Fruit fly (Drosophila melanogaster) whole organism, embryonic: ENCODE measurements around the gene CCDC53.

Experiments used
- Aef1 ChIP-seq: fragments of 200-800 bp; sonication (Bioruptor generic); IDR thresholded peaks from 3 replicates; pipeline ENCODE4 v1.3.6; 2022; ENCODE audit warnings: missing biosample characterization, missing genetic modification characterization
- Atf-2 ChIP-seq: fragments of 200-800 bp; sonication (Bioruptor generic); optimal IDR thresholded peaks from 2 replicates; lab custom pipeline; 2016; ENCODE audit warnings: missing biosample characterization, missing genetic modification characterization
- Atf6 ChIP-seq: fragments of 200-800 bp; sonication (Bioruptor generic); IDR thresholded peaks from 2 replicates; pipeline ENCODE4 v1.3.6; 2022; ENCODE audit warnings: missing biosample characterization, missing genetic modification characterization
- Awh ChIP-seq: fragments of 200-800 bp; sonication (Bioruptor generic); IDR thresholded peaks from 2 replicates; pipeline ENCODE4, ENCODE4 v1.3.6; 2022; ENCODE audit warnings: missing biosample characterization, missing genetic modification characterization
- CG10462 ChIP-seq: fragments of 200-800 bp; sonication (Bioruptor generic); optimal IDR thresholded peaks from 2 replicates; lab custom pipeline; 2016; ENCODE audit warnings: missing biosample characterization, missing genetic modification characterization
- CG11504 ChIP-seq: fragments of 200-800 bp; sonication (Bioruptor generic); optimal IDR thresholded peaks from 3 replicates; lab custom pipeline; 2019; ENCODE audit warnings: missing biosample characterization, mild to moderate bottlenecking, missing genetic modification characterization, moderate library complexity
- CG11696 ChIP-seq: fragments of 200-800 bp; sonication (Bioruptor generic); IDR thresholded peaks from 2 replicates; pipeline ENCODE4 v1.3.6; 2022; ENCODE audit warnings: missing biosample characterization, missing genetic modification characterization
- CG13123 ChIP-seq: fragments of 200-800 bp; sonication (Bioruptor generic); optimal IDR thresholded peaks from 2 replicates; lab custom pipeline; 2016; ENCODE audit warnings: missing biosample characterization, missing genetic modification characterization
- CG13287 ChIP-seq: fragments of 200-800 bp; sonication (Bioruptor generic); IDR thresholded peaks from 2 replicates; pipeline ENCODE4 v1.3.6; 2022; ENCODE audit warnings: missing biosample characterization, missing genetic modification characterization; ENCODE audit not compliant: partially characterized antibody
- CG13894 ChIP-seq: fragments of 200-800 bp; sonication (Bioruptor generic); optimal IDR thresholded peaks from 3 replicates; lab custom pipeline; 2018; ENCODE audit warnings: missing biosample characterization, mild to moderate bottlenecking, missing genetic modification characterization, moderate library complexity
- CG2120 ChIP-seq: fragments of 200-800 bp; sonication (Bioruptor generic); optimal IDR thresholded peaks from 3 replicates; lab custom pipeline; 2016; ENCODE audit warnings: missing biosample characterization, missing genetic modification characterization
- CG2712 ChIP-seq: fragments of 200-800 bp; optimal IDR thresholded peaks from 3 replicates; lab custom pipeline; 2019; ENCODE audit warnings: missing biosample characterization, mild to moderate bottlenecking, missing genetic modification characterization, moderate library complexity
- CG3065 ChIP-seq: fragments of 200-800 bp; sonication (Bioruptor generic); optimal IDR thresholded peaks from 2 replicates; lab custom pipeline; 2016; ENCODE audit warnings: missing biosample characterization, missing genetic modification characterization
- CG34376 ChIP-seq: fragments of 200-800 bp; sonication (Bioruptor generic); optimal IDR thresholded peaks from 2 replicates; lab custom pipeline; 2018; ENCODE audit warnings: missing biosample characterization, mild to moderate bottlenecking, missing genetic modification characterization
- CG3847 ChIP-seq: fragments of 200-800 bp; sonication (Bioruptor generic); IDR thresholded peaks from 2 replicates; pipeline ENCODE4 v1.3.6; 2022; ENCODE audit warnings: missing biosample characterization, missing genetic modification characterization
- CG42726 ChIP-seq: fragments of 200-800 bp; sonication (Bioruptor generic); IDR thresholded peaks from 2 replicates; pipeline ENCODE4 v1.3.6; 2022; ENCODE audit warnings: missing biosample characterization, missing genetic modification characterization; ENCODE audit not compliant: partially characterized antibody
- CG6765 ChIP-seq: fragments of 200-800 bp; sonication (Bioruptor generic); optimal IDR thresholded peaks from 3 replicates; lab custom pipeline; 2017; ENCODE audit warnings: missing biosample characterization, mild to moderate bottlenecking, missing genetic modification characterization
- CG7372 ChIP-seq: fragments of 200-800 bp; sonication (Bioruptor generic); IDR thresholded peaks from 2 replicates; pipeline ENCODE4 v1.3.6; 2022; ENCODE audit warnings: missing biosample characterization, missing genetic modification characterization
- CG7745 ChIP-seq: fragments of 200-800 bp; sonication (Bioruptor generic); optimal IDR thresholded peaks from 2 replicates; lab custom pipeline; 2018; ENCODE audit warnings: missing biosample characterization, mild to moderate bottlenecking, missing genetic modification characterization, moderate library complexity
- CG9876 ChIP-seq: fragments of 200-800 bp; sonication (Bioruptor generic); optimal IDR thresholded peaks from 2 replicates; lab custom pipeline; 2016; ENCODE audit warnings: missing biosample characterization, missing genetic modification characterization
- CG9932 ChIP-seq: fragments of 200-800 bp; sonication (Bioruptor generic); IDR thresholded peaks from 2 replicates; pipeline ENCODE4 v1.3.6; 2022; ENCODE audit warnings: missing biosample characterization, missing genetic modification characterization
- CrebB ChIP-seq: fragments of 200-800 bp; sonication (Bioruptor generic); optimal IDR thresholded peaks from 3 replicates; lab custom pipeline; 2018; ENCODE audit warnings: missing biosample characterization, mild to moderate bottlenecking, missing genetic modification characterization
- D19B ChIP-seq: fragments of 200-800 bp; sonication (Bioruptor generic); optimal IDR thresholded peaks from 2 replicates; lab custom pipeline; 2017; ENCODE audit warnings: missing biosample characterization, mild to moderate bottlenecking, missing genetic modification characterization
- Dip3 ChIP-seq: fragments of 200-800 bp; sonication (Bioruptor generic); optimal IDR thresholded peaks from 3 replicates; lab custom pipeline; 2016; ENCODE audit warnings: missing biosample characterization, missing genetic modification characterization
- Drgx ChIP-seq: fragments of 200-800 bp; sonication (Bioruptor generic); IDR thresholded peaks from 2 replicates; pipeline ENCODE4 v1.3.6; 2022; ENCODE audit warnings: missing biosample characterization, missing genetic modification characterization
- ERR ChIP-seq: fragments of 200-800 bp; sonication (Bioruptor generic); optimal IDR thresholded peaks from 2 replicates; lab custom pipeline; 2016; ENCODE audit warnings: missing biosample characterization, missing genetic modification characterization
- Fer1 ChIP-seq: fragments of 200-800 bp; sonication (Bioruptor generic); optimal IDR thresholded peaks from 2 replicates; lab custom pipeline; 2017; ENCODE audit warnings: missing biosample characterization, mild to moderate bottlenecking, missing genetic modification characterization
- HLHmδ ChIP-seq: fragments of 200-800 bp; sonication (Bioruptor generic); optimal IDR thresholded peaks from 2 replicates; lab custom pipeline; 2018; ENCODE audit warnings: missing biosample characterization, mild to moderate bottlenecking, missing genetic modification characterization, moderate library complexity
- Hr39 ChIP-seq: fragments of >200 bp; optimal IDR thresholded peaks from 2 replicates; lab custom pipeline; 2017
- Hr51 ChIP-seq, 2 experiments: fragments of 200-800 bp; sonication (Bioruptor generic); optimal IDR thresholded peaks; 2 replicates in 1 of 2; 3 replicates in 1 of 2; lab custom pipeline; 2016 to 2018; ENCODE audit warnings: missing biosample characterization in 2 of 2, missing genetic modification characterization in 2 of 2, mild to moderate bottlenecking in 1 of 2, moderate library complexity in 1 of 2
- Lim3 ChIP-seq: fragments of 200-800 bp; sonication (Bioruptor generic); IDR thresholded peaks from 2 replicates; pipeline ENCODE4 v1.3.6; 2022; ENCODE audit warnings: missing biosample characterization, missing genetic modification characterization
- Optix ChIP-seq: fragments of 200-800 bp; sonication (Bioruptor generic); IDR thresholded peaks from 3 replicates; pipeline ENCODE4 v1.3.6; 2022; ENCODE audit warnings: missing biosample characterization, missing genetic modification characterization
- Taf1 ChIP-seq: fragments of 200-800 bp; sonication (Bioruptor generic); IDR thresholded peaks from 2 replicates; pipeline ENCODE4 v1.3.6; 2022; ENCODE audit warnings: missing biosample characterization, missing genetic modification characterization
- Xrp1 ChIP-seq: fragments of 200-800 bp; sonication (Bioruptor generic); IDR thresholded peaks from 2 replicates; pipeline ENCODE4 v1.3.6; 2022; ENCODE audit warnings: missing biosample characterization, missing genetic modification characterization
- ab ChIP-seq: fragments of 200-800 bp; sonication (Bioruptor generic); optimal IDR thresholded peaks from 2 replicates; lab custom pipeline; 2016; ENCODE audit warnings: missing biosample characterization, missing genetic modification characterization
- ash1 ChIP-seq: fragments of 200-800 bp; sonication (Bioruptor generic); optimal IDR thresholded peaks from 2 replicates; lab custom pipeline; 2018; ENCODE audit warnings: missing biosample characterization, mild to moderate bottlenecking, missing genetic modification characterization
- bsh ChIP-seq, 2 experiments: fragments of 200-800 bp; sonication (Bioruptor generic); optimal IDR thresholded peaks; 2 replicates each; lab custom pipeline; 2017 to 2018; ENCODE audit warnings: mild to moderate bottlenecking in 2 of 2, missing biosample characterization in 2 of 2, missing genetic modification characterization in 2 of 2, moderate library complexity in 1 of 2
- chif ChIP-seq, 2 experiments: fragments of 200-800 bp; sonication (Bioruptor generic); optimal IDR thresholded peaks; 3 replicates each; lab custom pipeline; 2016; ENCODE audit warnings: missing biosample characterization in 2 of 2, missing genetic modification characterization in 2 of 2
- croc ChIP-seq: fragments of 200-800 bp; sonication (Bioruptor generic); conservative IDR thresholded peaks from 3 replicates; pipeline ENCODE4 v1.3.6; 2022; ENCODE audit warnings: missing biosample characterization, missing genetic modification characterization
- danr ChIP-seq: fragments of 200-800 bp; sonication (Bioruptor generic); IDR thresholded peaks from 2 replicates; pipeline ENCODE4 v1.3.6; 2022; ENCODE audit warnings: missing biosample characterization, missing genetic modification characterization
- dmrt11E ChIP-seq: fragments of 200-800 bp; sonication (Bioruptor generic); optimal IDR thresholded peaks from 3 replicates; lab custom pipeline; 2018; ENCODE audit warnings: missing biosample characterization, mild to moderate bottlenecking, missing genetic modification characterization, moderate library complexity
- dpn ChIP-seq, 2 experiments: fragments of 200-800 bp; sonication (Bioruptor generic); optimal IDR thresholded peaks; 3 replicates each; lab custom pipeline; 2016; ENCODE audit warnings: missing biosample characterization in 2 of 2, missing genetic modification characterization in 2 of 2
- fu2 ChIP-seq: fragments of 200-800 bp; sonication (Bioruptor generic); optimal IDR thresholded peaks from 2 replicates; lab custom pipeline; 2016; ENCODE audit warnings: missing biosample characterization, missing genetic modification characterization
- grau ChIP-seq: fragments of 200-800 bp; optimal IDR thresholded peaks from 3 replicates; lab custom pipeline; 2019; ENCODE audit warnings: missing biosample characterization, mild to moderate bottlenecking, missing genetic modification characterization, moderate library complexity
- ham ChIP-seq: fragments of 200-800 bp; sonication (Bioruptor generic); IDR thresholded peaks from 2 replicates; pipeline ENCODE4 v1.3.6; 2022; ENCODE audit warnings: missing biosample characterization, missing genetic modification characterization
- maf-S ChIP-seq: fragments of 200-800 bp; sonication (Bioruptor generic); optimal IDR thresholded peaks from 2 replicates; lab custom pipeline; 2016; ENCODE audit warnings: missing biosample characterization, missing genetic modification characterization
- pnt ChIP-seq: fragments of 200-800 bp; sonication (Bioruptor generic); optimal IDR thresholded peaks from 3 replicates; lab custom pipeline; 2016; ENCODE audit warnings: missing biosample characterization, missing genetic modification characterization
- seq ChIP-seq: fragments of 200-800 bp; sonication (Bioruptor generic); IDR thresholded peaks from 2 replicates; pipeline ENCODE4 v1.3.6; 2022; ENCODE audit warnings: missing biosample characterization, missing genetic modification characterization
- sug ChIP-seq: fragments of 200-800 bp; optimal IDR thresholded peaks from 2 replicates; lab custom pipeline; 2019; ENCODE audit warnings: missing biosample characterization, mild to moderate bottlenecking, missing genetic modification characterization, moderate library complexity
- vvl ChIP-seq: fragments of 200-800 bp; sonication (Bioruptor generic); IDR thresholded peaks from 2 replicates; pipeline ENCODE4 v1.3.6; 2022; ENCODE audit warnings: missing biosample characterization, missing genetic modification characterization
- zfh2 ChIP-seq: fragments of 200-800 bp; sonication (Bioruptor generic); optimal IDR thresholded peaks from 2 replicates; lab custom pipeline; 2016; ENCODE audit warnings: missing biosample characterization, missing genetic modification characterization

CCDC53 gene

dm6 chr2L:7998080-7998457 is 42.8 kb upstream of the CCDC53 start, which contains the start of gene CG7227 (continued):
- TF ChIP-seq croc (no peak), CG9876 (GFP tag; lab: Kevin White, UChicago) (no peak), Fer1 (GFP tag; lab: Kevin White, UChicago) (no peak), CG9932 (GFP tag; lab: Robert Waterston, UW) (no peak), Awh (no peak), fu2 (GFP tag; lab: Kevin White, UChicago) (no peak), CG42726 (GFP tag; lab: Robert Waterston, UW) (no peak), ERR (GFP tag; lab: Kevin White, UChicago) (no peak), Drgx (no peak), Xrp1 (GFP tag; lab: Robert Waterston, UW) (no peak), ham (GFP tag; lab: Robert Waterston, UW) (no peak), CG10462 (GFP tag; lab: Kevin White, UChicago) (no peak), Hr51 (GFP tag; optimal IDR thresholded peaks at IDR 0.05; lab: Kevin White, UChicago) (no peak), Atf6 (GFP tag; lab: Robert Waterston, UW) (0 out of 2 replicates have a peak, but pooled peaks have one; percentile 16), dmrt11E (no peak), Optix (GFP tag; lab: Robert Waterston, UW) (no peak), CG13123 (GFP tag; lab: Kevin White, UChicago) (no peak), Hr39 (lab: Kevin White, UChicago) (no peak), CG13894 (tag; lab: Kevin White, UChicago) (no peak), CG13287 (GFP tag; lab: Robert Waterston, UW) (no peak), seq (GFP tag; lab: Robert Waterston, UW) (no peak), CG2120 (GFP tag; lab: Kevin White, UChicago) (no peak), CG6765 (GFP tag; lab: Kevin White, UChicago) (no peak), ash1 (GFP tag; lab: Kevin White, UChicago) (no peak), Dip3 (no peak), sug (tag; lab: Kevin White, UChicago) (peak; percentile 37), Aef1 (GFP tag; lab: Robert Waterston, UW) (no peak), bsh (GFP tag; optimal IDR thresholded peaks at IDR 0.05; lab: Kevin White, UChicago) (no peak), HLHmδ (GFP tag; lab: Kevin White, UChicago) (peak; percentile 40), Taf1 (GFP tag; lab: Robert Waterston, UW) (no peak), CG11696 (no peak), CG34376 (GFP tag; lab: Kevin White, UChicago) (peak; percentile 71), CG2712 (no peak), ab (GFP tag; lab: Kevin White, UChicago) (no peak), chif (GFP tag; optimal IDR thresholded peaks at IDR 0.05; lab: Kevin White, UChicago) (no peak), grau (tag; lab: Kevin White, UChicago) (no peak), CG11504 (tag; lab: Kevin White, UChicago) (no peak), dpn (GFP tag; optimal IDR thresholded peaks at IDR 0.05; lab: Kevin White, UChicago) (no peak), Lim3 (GFP tag; lab: Robert Waterston, UW) (no peak), D19B (no peak), pnt (GFP tag; lab: Kevin White, UChicago) (no peak), CG3065 (GFP tag; lab: Kevin White, UChicago) (no peak), danr (GFP tag; lab: Robert Waterston, UW) (no peak), maf-S (GFP tag; lab: Kevin White, UChicago) (no peak), vvl (GFP tag; lab: Robert Waterston, UW) (no peak), CrebB (no peak), CG7745 (tag; lab: Kevin White, UChicago) (no peak), CG7372 (GFP tag; lab: Robert Waterston, UW) (no peak), Atf-2 (GFP tag; lab: Kevin White, UChicago) (no peak), zfh2 (no peak), CG3847 (GFP tag; lab: Robert Waterston, UW) (no peak)
